Worm (Caenorhabditis elegans) whole organism, young adult: ENCODE measurements around the gene R07B1.8.

Experiments used
- D2030.7 ChIP-seq: fragments of 200-800 bp; sonication (Bioruptor generic); IDR thresholded peaks from 2 replicates; pipeline ENCODE4 v1.3.6; 2022; ENCODE audit warnings: missing genetic modification reagents, missing genetic modification characterization, missing compliant biosample characterization
- F52B5.7 ChIP-seq: sonication (generic microtip); optimal IDR thresholded peaks from 2 replicates; lab custom pipeline; 2016; ENCODE audit warnings: mild to moderate bottlenecking, missing genetic modification characterization, missing compliant biosample characterization
- lin-26 ChIP-seq: fragments of 200-800 bp; sonication (Bioruptor generic); IDR thresholded peaks from 2 replicates; pipeline ENCODE4 v1.3.6; 2022; ENCODE audit warnings: missing genetic modification reagents, missing genetic modification characterization, missing compliant biosample characterization
- nfyb-1 ChIP-seq: fragments of 200-800 bp; sonication (Bioruptor generic); IDR thresholded peaks from 2 replicates; pipeline ENCODE4 v1.3.6; 2022; ENCODE audit warnings: missing genetic modification reagents, missing genetic modification characterization, missing compliant biosample characterization
- nhr-27 ChIP-seq: fragments of 200-800 bp; sonication (Bioruptor generic); optimal IDR thresholded peaks from 2 replicates; lab custom pipeline; 2018; ENCODE audit warnings: mild to moderate bottlenecking, missing genetic modification characterization, moderate library complexity, missing compliant biosample characterization
- nhr-80 ChIP-seq: sonication (generic microtip); optimal IDR thresholded peaks from 2 replicates; lab custom pipeline; 2016; ENCODE audit warnings: missing genetic modification characterization, missing compliant biosample characterization
- pha-4 ChIP-seq: fragments of 150-350 bp; sonication (generic microtip); optimal IDR thresholded peaks from 2 replicates; lab custom pipeline; 2014; ENCODE audit warnings: missing biosample characterization, missing genetic modification reagents, missing genetic modification characterization
- tbp1 ChIP-seq: fragments of 200-800 bp; sonication (Bioruptor generic); optimal IDR thresholded peaks from 2 replicates; lab custom pipeline; 2018; ENCODE audit warnings: mild to moderate bottlenecking, missing genetic modification characterization, missing compliant biosample characterization
- unc-62 ChIP-seq: fragments of 150-350 bp; optimal IDR thresholded peaks from 2 replicates; lab custom pipeline; 2014; ENCODE audit warnings: missing biosample characterization, missing genetic modification reagents, missing genetic modification characterization

DNA sequence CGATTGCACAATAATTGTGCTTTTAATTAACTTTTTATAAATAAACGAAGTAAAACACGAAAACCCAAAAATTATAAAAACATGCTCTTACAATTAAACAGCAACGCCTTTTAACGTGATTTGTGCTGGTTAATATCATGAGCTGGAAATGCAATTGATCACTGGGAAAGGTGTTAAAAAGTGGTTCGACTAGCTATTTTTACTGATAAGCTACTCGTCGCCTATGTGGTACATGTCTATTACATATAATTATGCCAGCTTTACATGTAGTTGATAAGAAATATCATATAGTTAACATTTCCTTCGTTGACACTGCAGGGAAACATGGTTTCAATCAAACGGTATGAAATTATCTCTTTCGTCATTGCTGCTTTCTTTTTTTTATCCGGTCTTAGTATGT is 14.4 kb downstream of the R07B1.8 start, which contains the start of gene scav-5:
- TF ChIP-seq lin-26 (no peak), D2030.7 (GFP tag; lab: Robert Waterston, UW) (no peak), F52B5.7 (tag; lab: Kevin White, UChicago) (no peak), pha-4 (tag; lab: Kevin White, UChicago) (no peak), nhr-80 (peak; percentile 84), tbp1 (GFP tag; lab: Kevin White, UChicago) (no peak), nhr-27 (tag; lab: Kevin White, UChicago) (no peak), unc-62 (GFP tag; lab: Kevin White, UChicago) (no peak), nfyb-1 (GFP tag; lab: Robert Waterston, UW) (no peak)
